Worm (Caenorhabditis elegans) whole organism, mixed stage, embryonic: ENCODE data around the gene pstk-1.
A peak's percentile ranks its signal among the peaks of the same experiment; 100 is the strongest.

Experiments
- ceh-43 ChIP-seq: fragments of 200-800 bp; sonication (Bioruptor generic); optimal IDR thresholded peaks from 2 replicates; lab custom pipeline; 2018; ENCODE audit warnings: mild to moderate bottlenecking, missing genetic modification characterization, moderate library complexity, missing compliant biosample characterization
- drap-1 ChIP-seq: fragments of 200-800 bp; sonication (Bioruptor generic); optimal IDR thresholded peaks from 3 replicates; lab custom pipeline; 2018; ENCODE audit warnings: mild to moderate bottlenecking, missing genetic modification characterization, missing compliant biosample characterization
- elt-3 ChIP-seq: fragments of 150-350 bp; optimal IDR thresholded peaks from 2 replicates; lab custom pipeline; 2014; ENCODE audit warnings: missing biosample characterization, missing genetic modification characterization
- lin-13 ChIP-seq: fragments of 150-350 bp; optimal IDR thresholded peaks from 2 replicates; lab custom pipeline; 2014; ENCODE audit warnings: missing biosample characterization, missing genetic modification characterization
- lsy-2 ChIP-seq: fragments of 150-350 bp; optimal IDR thresholded peaks from 2 replicates; lab custom pipeline; 2014; ENCODE audit warnings: missing biosample characterization, missing genetic modification characterization
- mab-5 ChIP-seq: fragments of 150-350 bp; optimal IDR thresholded peaks from 2 replicates; lab custom pipeline; 2014; ENCODE audit warnings: missing biosample characterization, missing genetic modification characterization
- mep-1 ChIP-seq: fragments of 150-350 bp; optimal IDR thresholded peaks from 2 replicates; lab custom pipeline; 2017; ENCODE audit warnings: missing biosample characterization, missing genetic modification reagents, missing genetic modification characterization, inconsistent platforms
- nhr-237 ChIP-seq: fragments of 150-350 bp; optimal IDR thresholded peaks from 2 replicates; lab custom pipeline; 2014; ENCODE audit warnings: missing biosample characterization, missing genetic modification characterization
- nhr-28 ChIP-seq: fragments of 150-350 bp; optimal IDR thresholded peaks from 2 replicates; lab custom pipeline; 2014; ENCODE audit warnings: missing biosample characterization, missing genetic modification characterization
- snpc-4 ChIP-seq: fragments of 150-350 bp; optimal IDR thresholded peaks from 2 replicates; lab custom pipeline; 2014; ENCODE audit warnings: missing biosample characterization, missing genetic modification characterization
- unc-62 ChIP-seq: fragments of 150-350 bp; optimal IDR thresholded peaks from 2 replicates; lab custom pipeline; 2014; ENCODE audit warnings: missing biosample characterization, missing genetic modification reagents, missing genetic modification characterization
- ztf-11 ChIP-seq: fragments of 150-350 bp; optimal IDR thresholded peaks from 2 replicates; lab custom pipeline; 2014; ENCODE audit warnings: missing biosample characterization, missing genetic modification characterization

- TF ChIP-seq elt-3 (tag; lab: Kevin White, UChicago) = no peak
- TF ChIP-seq unc-62 = no peak
- TF ChIP-seq ztf-11 = no peak
- TF ChIP-seq lin-13 = no peak
- no peak for TF ChIP-seq lsy-2 (tag; lab: Kevin White, UChicago)
- TF ChIP-seq nhr-237 (tag; lab: Kevin White, UChicago) = no peak
- no peak for TF ChIP-seq drap-1 (GFP tag; lab: Kevin White, UChicago)
- TF ChIP-seq mab-5 = no peak
- TF ChIP-seq snpc-4 (tag; lab: Kevin White, UChicago) = no peak
- TF ChIP-seq mep-1 (tag; lab: Kevin White, UChicago) = peak; percentile 10
- no peak for TF ChIP-seq ceh-43 (GFP tag; lab: Kevin White, UChicago)
- no peak for TF ChIP-seq nhr-28 (tag; lab: Kevin White, UChicago)
These were observed 9.4 kb upstream of the pstk-1 start, which contains the start of the genes scav-3 and Y49E10.21 for ce11 chrIII:12456801-12457647.
